Worm (Caenorhabditis elegans): Measurements from ENCODE around the gene prx-3.

ce11 chrX:6150449-6150848, 37.7 kb upstream of the prx-3 start, which contains the start of gene tag-275:
- TF ChIP-seq dao-5 (tag; optimal IDR thresholded peaks at IDR 0.05) (no peak), W03F9.2 (tag; optimal IDR thresholded peaks at IDR 0.05) (no peak), him-1 (tag; optimal IDR thresholded peaks at IDR 0.05) (no peak)

Measured in whole organism, L4/young adult.